Fruit fly (Drosophila melanogaster) whole organism, larva: ENCODE measurements around the gene CG46310.

Source experiments
- noc ChIP-seq: fragments of 200-800 bp; sonication (Bioruptor generic); optimal IDR thresholded peaks from 3 replicates; lab custom pipeline; 2019; ENCODE audit warnings: missing biosample characterization, mild to moderate bottlenecking, missing genetic modification characterization, moderate library complexity

Gene CG46310

DNA sequence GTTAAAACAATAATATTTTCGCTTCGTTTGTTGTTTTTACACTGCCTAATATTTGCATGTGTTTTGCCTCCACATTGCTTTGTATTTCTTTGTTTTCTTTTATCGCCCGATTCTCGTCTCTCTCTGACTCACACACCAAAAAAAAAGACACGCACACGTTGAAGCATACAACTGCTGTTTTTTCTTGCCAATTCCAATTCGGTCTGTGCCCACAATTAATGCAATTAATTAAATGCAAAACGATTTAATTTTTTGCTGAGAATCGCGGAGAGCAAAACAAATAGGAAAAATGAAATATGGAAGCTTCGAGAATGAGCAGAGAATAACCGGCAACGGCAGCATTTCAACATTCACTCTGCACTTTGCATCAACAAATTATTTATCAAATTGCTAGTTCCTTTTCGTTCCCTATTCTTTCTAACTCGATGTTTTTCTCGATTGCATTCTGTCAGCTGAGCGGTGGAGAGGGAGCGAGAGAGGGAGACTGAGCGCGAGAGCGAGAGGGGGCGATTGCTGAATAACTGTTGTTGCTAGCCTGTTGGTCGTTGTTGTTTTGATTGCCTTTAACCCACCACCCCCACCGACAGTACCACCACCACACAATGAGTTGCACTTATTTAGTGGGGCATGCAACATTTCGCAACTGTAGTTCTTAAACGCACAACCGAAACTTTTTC, 47.5 kb downstream of the CG46310 start:
- TF ChIP-seq noc: no peak

DNA sequence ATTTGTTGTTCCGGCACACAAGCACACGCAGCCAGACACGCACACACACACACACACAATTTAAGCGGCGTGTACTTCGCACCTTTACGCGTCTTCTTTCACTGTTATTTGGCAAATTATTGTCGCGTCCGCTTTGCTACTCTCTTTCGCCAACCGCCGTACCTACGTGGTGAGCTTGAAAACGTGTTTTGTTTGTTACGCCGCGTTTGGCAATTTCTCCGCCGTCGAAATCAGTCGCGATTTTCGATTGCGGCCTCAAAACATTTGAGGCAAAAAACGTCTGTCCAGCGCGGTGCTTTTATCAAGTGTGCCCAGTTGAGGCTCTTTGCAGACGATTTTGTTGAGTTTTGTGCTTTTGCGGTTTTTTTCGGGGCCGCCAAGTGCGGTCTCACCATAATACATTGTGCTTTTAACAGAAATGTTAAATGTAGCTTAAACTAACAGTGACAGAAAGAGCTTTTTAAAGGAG, 48.0 kb downstream of the CG46310 start:
- peak; percentile 66 for TF ChIP-seq noc

DNA sequence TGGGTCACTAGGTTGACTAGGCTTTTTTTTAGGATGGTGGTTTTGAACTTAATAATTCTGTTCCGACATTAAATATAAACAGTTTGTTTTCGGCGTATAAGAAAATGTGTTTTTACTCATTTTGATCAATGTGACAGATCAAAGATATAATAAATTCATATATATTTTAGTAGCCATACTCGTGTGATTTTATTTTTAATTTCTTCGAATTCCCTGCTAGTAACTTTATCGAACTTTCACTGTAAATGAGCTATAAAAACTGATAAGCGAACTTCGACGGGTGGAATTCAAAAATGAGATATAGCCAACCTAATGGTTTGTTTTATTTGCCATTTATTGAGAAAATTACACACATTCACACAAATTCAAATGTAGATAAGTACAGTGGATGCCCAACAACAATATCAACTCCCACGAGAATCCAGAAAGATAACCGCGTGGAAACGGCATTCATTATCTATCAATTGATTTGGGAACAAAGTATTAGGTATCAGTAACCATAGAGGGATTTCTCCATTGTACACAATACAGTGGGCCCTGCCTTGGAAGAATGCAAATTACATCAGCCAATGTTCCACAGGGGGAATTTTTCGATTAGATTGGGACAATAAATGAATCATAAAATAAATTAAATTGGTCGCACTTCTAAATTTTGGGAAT, 49.6 kb downstream of the CG46310 start:
- peak; percentile 79 for TF ChIP-seq noc

DNA sequence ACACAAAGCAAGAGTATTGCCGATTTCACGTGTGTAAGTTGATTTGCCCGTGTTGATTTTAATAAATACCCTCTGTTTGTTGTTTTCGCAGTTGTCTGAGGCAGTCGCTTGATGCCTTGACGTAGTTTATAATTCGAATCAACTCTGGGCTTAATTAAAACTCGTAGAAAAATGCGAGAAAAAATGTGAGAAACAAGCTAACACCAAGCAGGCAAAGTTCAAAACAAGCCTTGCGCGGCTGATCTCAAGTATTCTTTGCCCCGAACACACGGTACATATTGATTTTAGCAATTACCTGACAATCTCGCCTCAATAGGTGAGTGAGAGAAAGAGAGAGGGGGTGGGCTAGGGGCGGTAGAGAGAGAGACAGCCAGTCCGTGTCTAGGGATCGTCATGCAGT, 51.6 kb downstream of the CG46310 start:
- peak; percentile 49 for TF ChIP-seq noc

DNA sequence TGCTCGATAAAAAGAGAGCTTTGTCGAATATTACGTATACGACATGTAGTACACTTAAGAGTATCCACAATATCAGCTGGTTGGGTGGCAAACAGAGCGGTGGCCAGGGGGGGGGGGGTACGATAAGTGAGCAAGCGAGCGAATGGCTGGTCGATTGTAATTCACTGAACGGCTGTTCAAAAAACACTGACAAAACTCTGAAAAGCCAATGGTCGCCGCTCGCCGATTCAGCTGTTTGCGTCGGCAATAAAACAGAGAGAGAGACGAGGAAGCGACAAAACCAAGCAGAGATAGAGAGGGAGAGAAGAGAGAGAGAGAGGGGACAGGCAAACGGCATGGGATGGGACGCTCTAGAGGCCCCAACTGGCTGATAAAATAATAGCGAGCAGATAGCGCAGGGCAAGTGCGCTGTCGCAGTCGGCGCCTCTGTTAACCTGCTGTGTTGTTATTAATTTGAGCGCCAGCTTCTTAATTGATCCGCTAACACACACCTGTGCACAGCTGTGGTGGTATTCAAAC, 52.9 kb downstream of the CG46310 start, which contains the start of gene cnc:
Gene cnc (minus strand): TSS at position 191 of the 519 bp plus-strand sequence.
- peak; percentile 49 for TF ChIP-seq noc

DNA sequence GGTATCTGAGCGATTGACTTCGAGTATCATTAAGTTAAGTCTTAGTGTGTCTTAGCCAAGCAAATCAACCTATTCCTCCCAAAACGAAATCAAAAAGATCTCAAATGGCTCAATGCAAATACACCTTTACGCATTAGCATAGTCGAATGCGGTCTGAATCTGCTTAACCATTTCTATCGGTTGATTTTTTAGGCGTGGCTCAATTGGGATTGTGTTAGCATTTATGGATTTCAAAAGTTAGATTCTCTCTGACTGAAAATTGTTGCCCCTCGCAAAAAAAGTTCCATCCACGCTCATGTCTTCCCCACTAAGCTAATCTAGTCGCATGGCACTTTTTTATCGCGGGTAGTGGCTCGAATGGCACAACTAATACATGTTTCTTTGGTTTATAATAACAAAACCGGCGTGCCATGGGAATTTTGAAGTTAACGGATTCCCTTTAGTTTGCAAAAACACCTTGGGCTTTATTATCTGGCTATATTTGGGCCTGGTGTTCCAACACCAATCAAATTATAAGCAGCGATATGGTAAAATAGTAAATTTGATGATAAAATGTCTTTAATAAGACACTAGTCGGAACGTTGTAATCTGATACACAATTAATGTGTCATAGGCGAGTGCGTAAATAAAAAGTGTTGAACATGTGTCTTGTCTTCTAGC, 55.1 kb downstream of the CG46310 start:
- TF ChIP-seq noc: peak; percentile 51
